Worm (Caenorhabditis elegans) whole organism, L1 larva: ENCODE results near the gene csn-5.

Experiments used
- C16A3.4 ChIP-seq: fragments of 150-350 bp; optimal IDR thresholded peaks from 2 replicates; lab custom pipeline; 2014; ENCODE audit warnings: missing biosample characterization, missing genetic modification characterization
- Y116A8C.19 ChIP-seq: sonication (generic microtip); optimal IDR thresholded peaks from 2 replicates; lab custom pipeline; 2016; ENCODE audit warnings: missing compliant biosample characterization, missing genetic modification characterization, borderline replicate concordance
- aly-2 ChIP-seq: fragments of 150-350 bp; optimal IDR thresholded peaks from 2 replicates; lab custom pipeline; 2014; ENCODE audit warnings: missing biosample characterization, missing genetic modification characterization
- ama-1 ChIP-seq: fragments of 150-350 bp; optimal IDR thresholded peaks from 2 replicates; lab custom pipeline; 2014
- blmp-1 ChIP-seq: fragments of 150-350 bp; optimal IDR thresholded peaks from 2 replicates; lab custom pipeline; 2014; ENCODE audit warnings: missing biosample characterization, missing genetic modification characterization
- ceh-8 ChIP-seq: fragments of 200-800 bp; sonication (Bioruptor generic); optimal IDR thresholded peaks from 2 replicates; lab custom pipeline; 2018; ENCODE audit warnings: mild to moderate bottlenecking, missing genetic modification characterization, moderate library complexity, missing compliant biosample characterization
- ceh-82 ChIP-seq, 3 experiments: fragments of 150-350 bp in 1 of 3; sonication (generic microtip) in 2 of 3; optimal IDR thresholded peaks; 2 replicates each; lab custom pipeline; 2014 to 2017; ENCODE audit warnings: missing biosample characterization in 3 of 3, missing genetic modification characterization in 3 of 3
- ceh-88 ChIP-seq: fragments of 200-800 bp; sonication (Bioruptor generic); IDR thresholded peaks from 2 replicates; pipeline ENCODE4 v1.3.6; 2022; ENCODE audit warnings: missing genetic modification characterization, missing compliant biosample characterization
- dpl-1 ChIP-seq, 3 experiments: fragments of 150-350 bp in 2 of 3; sonication (generic microtip) in 1 of 3; optimal IDR thresholded peaks; 2 replicates each; lab custom pipeline; 2014 to 2017; ENCODE audit warnings: missing biosample characterization in 3 of 3, missing genetic modification characterization in 3 of 3, missing genetic modification reagents in 3 of 3
- dsc-1 ChIP-seq: sonication (generic microtip); optimal IDR thresholded peaks from 2 replicates; lab custom pipeline; 2016; ENCODE audit warnings: mild to moderate bottlenecking, missing genetic modification characterization, missing compliant biosample characterization
- efl-1 ChIP-seq, 4 experiments: fragments of 150-350 bp; optimal IDR thresholded peaks in 3 of 4; peaks in 1 of 4; 1 replicate in 1 of 4; 2 replicates in 3 of 4; lab custom pipeline; 2014; ENCODE audit warnings: missing biosample characterization in 2 of 4, missing genetic modification characterization in 2 of 4, missing genetic modification reagents in 2 of 4
- elt-3 ChIP-seq, 6 experiments: fragments of 150-350 bp in 1 of 6; sonication (generic microtip); optimal IDR thresholded peaks; 2 replicates each; lab custom pipeline; 2017 to 2018; ENCODE audit warnings: missing biosample characterization in 6 of 6, missing genetic modification characterization in 6 of 6, inconsistent platforms in 1 of 6
- ets-5 ChIP-seq: fragments of 200-800 bp; sonication (Bioruptor generic); IDR thresholded peaks from 2 replicates; pipeline ENCODE4 v1.3.6; 2022; ENCODE audit warnings: missing genetic modification characterization, missing compliant biosample characterization
- fkh-10 ChIP-seq: sonication (generic microtip); optimal IDR thresholded peaks from 2 replicates; lab custom pipeline; 2017; ENCODE audit warnings: missing biosample characterization, missing genetic modification reagents, missing genetic modification characterization
- fkh-8 ChIP-seq: sonication (generic microtip); optimal IDR thresholded peaks from 2 replicates; lab custom pipeline; 2016; ENCODE audit warnings: mild to moderate bottlenecking, missing genetic modification characterization, missing compliant biosample characterization
- hlh-17 ChIP-seq: fragments of 200-800 bp; sonication (Bioruptor generic); optimal IDR thresholded peaks from 2 replicates; lab custom pipeline; 2018; ENCODE audit warnings: missing genetic modification characterization, mild to moderate bottlenecking, missing compliant biosample characterization, moderate library complexity, borderline replicate concordance
- irx-1 ChIP-seq: sonication (generic microtip); optimal IDR thresholded peaks from 2 replicates; lab custom pipeline; 2016; ENCODE audit warnings: missing genetic modification characterization, missing compliant biosample characterization
- lin-14 ChIP-seq: fragments of 200-800 bp; sonication (Bioruptor generic); optimal IDR thresholded peaks from 2 replicates; lab custom pipeline; 2018; ENCODE audit warnings: mild to moderate bottlenecking, missing genetic modification characterization, moderate library complexity, missing compliant biosample characterization
- lin-35 ChIP-seq, 2 experiments: fragments of 150-350 bp; optimal IDR thresholded peaks; 2 replicates each; lab custom pipeline; 2014; ENCODE audit warnings: missing biosample characterization in 2 of 2, missing genetic modification characterization in 2 of 2, missing genetic modification reagents in 2 of 2
- lir-3 ChIP-seq: sonication (generic microtip); optimal IDR thresholded peaks from 2 replicates; lab custom pipeline; 2016; ENCODE audit warnings: mild to moderate bottlenecking, missing genetic modification characterization, moderate library complexity, missing compliant biosample characterization; ENCODE audit not compliant: poor library complexity
- lsy-2 ChIP-seq, 2 experiments: fragments of 150-350 bp; optimal IDR thresholded peaks; 2 replicates each; lab custom pipeline; 2014; ENCODE audit warnings: missing biosample characterization in 2 of 2, missing genetic modification characterization in 2 of 2
- mab-9 ChIP-seq: fragments of 200-800 bp; sonication (Bioruptor generic); IDR thresholded peaks from 2 replicates; pipeline ENCODE4 v1.3.6; 2022; ENCODE audit warnings: missing genetic modification reagents, missing genetic modification characterization, missing compliant biosample characterization
- mdl-1 ChIP-seq, 2 experiments: fragments of 150-350 bp; optimal IDR thresholded peaks; 2 replicates each; lab custom pipeline; 2014 to 2017; ENCODE audit warnings: missing biosample characterization in 2 of 2, missing genetic modification characterization in 2 of 2, inconsistent platforms in 1 of 2
- mef-2 ChIP-seq: fragments of 150-350 bp; optimal IDR thresholded peaks from 2 replicates; lab custom pipeline; 2014; ENCODE audit warnings: missing biosample characterization, missing genetic modification characterization
- mep-1 ChIP-seq: fragments of 150-350 bp; optimal IDR thresholded peaks from 2 replicates; lab custom pipeline; 2014; ENCODE audit warnings: missing biosample characterization, missing genetic modification characterization
- nhr-11 ChIP-seq: fragments of 150-350 bp; optimal IDR thresholded peaks from 2 replicates; lab custom pipeline; 2014; ENCODE audit warnings: missing biosample characterization, missing genetic modification characterization
- nhr-19 ChIP-seq: fragments of 200-800 bp; sonication (Bioruptor generic); conservative IDR thresholded peaks from 2 replicates; pipeline ENCODE4 v1.3.6; 2022; ENCODE audit warnings: missing genetic modification characterization, missing compliant biosample characterization
- nhr-20 ChIP-seq: sonication (generic microtip); optimal IDR thresholded peaks from 2 replicates; lab custom pipeline; 2016; ENCODE audit warnings: mild to moderate bottlenecking, missing genetic modification characterization, missing compliant biosample characterization
- nhr-237 ChIP-seq: fragments of 150-350 bp; optimal IDR thresholded peaks from 2 replicates; lab custom pipeline; 2014; ENCODE audit warnings: missing biosample characterization, missing genetic modification characterization
- nhr-28 ChIP-seq: fragments of 150-350 bp; optimal IDR thresholded peaks from 2 replicates; lab custom pipeline; 2014; ENCODE audit warnings: missing biosample characterization, missing genetic modification characterization
- nhr-47 ChIP-seq: sonication (generic microtip); optimal IDR thresholded peaks from 2 replicates; lab custom pipeline; 2016; ENCODE audit warnings: mild to moderate bottlenecking, missing genetic modification characterization, moderate library complexity, missing compliant biosample characterization
- nhr-71 ChIP-seq: sonication (generic microtip); optimal IDR thresholded peaks from 2 replicates; lab custom pipeline; 2016; ENCODE audit warnings: mild to moderate bottlenecking, missing genetic modification characterization, moderate library complexity, missing compliant biosample characterization
- nhr-84 ChIP-seq: sonication (generic microtip); optimal IDR thresholded peaks from 2 replicates; lab custom pipeline; 2017; ENCODE audit warnings: missing biosample characterization, missing genetic modification characterization
- nhr-85 ChIP-seq: sonication (generic microtip); peaks from one replicate; lab custom pipeline; 2016; ENCODE audit warnings: missing genetic modification characterization, inconsistent platforms, missing compliant biosample characterization
- pag-3 ChIP-seq: sonication (generic microtip); optimal IDR thresholded peaks from 2 replicates; lab custom pipeline; 2017; ENCODE audit warnings: missing genetic modification characterization, mild to moderate bottlenecking, missing compliant biosample characterization, antibody characterized with exemption, borderline replicate concordance; ENCODE audit not compliant: insufficient read depth
- pax-3 ChIP-seq: fragments of 200-800 bp; sonication (Bioruptor generic); optimal IDR thresholded peaks from 2 replicates; lab custom pipeline; 2018; ENCODE audit warnings: mild to moderate bottlenecking, missing genetic modification characterization, moderate library complexity, missing compliant biosample characterization
- rnt-1 ChIP-seq: sonication (generic microtip); optimal IDR thresholded peaks from 2 replicates; lab custom pipeline; 2016; ENCODE audit warnings: mild to moderate bottlenecking, missing genetic modification characterization, moderate library complexity, missing compliant biosample characterization
- skn-1 ChIP-seq: fragments of 150-350 bp; optimal IDR thresholded peaks from 2 replicates; lab custom pipeline; 2014; ENCODE audit warnings: missing biosample characterization, missing genetic modification characterization
- snpc-4 ChIP-seq: fragments of 150-350 bp; optimal IDR thresholded peaks from 2 replicates; lab custom pipeline; 2014; ENCODE audit warnings: missing biosample characterization, missing genetic modification characterization
- snu-23 ChIP-seq: sonication (generic microtip); optimal IDR thresholded peaks from 2 replicates; lab custom pipeline; 2016; ENCODE audit warnings: missing genetic modification characterization, missing compliant biosample characterization
- sox-4 ChIP-seq: sonication (generic microtip); optimal IDR thresholded peaks from 2 replicates; lab custom pipeline; 2016; ENCODE audit warnings: missing genetic modification characterization, missing compliant biosample characterization
- sup-37 ChIP-seq: fragments of 200-800 bp; sonication (Bioruptor generic); optimal IDR thresholded peaks from 2 replicates; lab custom pipeline; 2018; ENCODE audit warnings: mild to moderate bottlenecking, missing genetic modification characterization, missing compliant biosample characterization
- swsn-7 ChIP-seq: sonication (generic microtip); optimal IDR thresholded peaks from 2 replicates; lab custom pipeline; 2016; ENCODE audit warnings: missing genetic modification characterization, missing compliant biosample characterization
- tbx-2 ChIP-seq: sonication (generic microtip); optimal IDR thresholded peaks from 2 replicates; lab custom pipeline; 2016; ENCODE audit warnings: missing genetic modification characterization, missing compliant biosample characterization
- unc-30 ChIP-seq: sonication (generic microtip); optimal IDR thresholded peaks from 2 replicates; lab custom pipeline; 2017; ENCODE audit warnings: missing biosample characterization, missing genetic modification characterization
- unc-62 ChIP-seq: fragments of 150-350 bp; optimal IDR thresholded peaks from 2 replicates; lab custom pipeline; 2014; ENCODE audit warnings: missing biosample characterization, missing genetic modification reagents, missing genetic modification characterization
- zag-1 ChIP-seq: fragments of 150-350 bp; optimal IDR thresholded peaks from 2 replicates; lab custom pipeline; 2014; ENCODE audit warnings: missing biosample characterization, missing genetic modification characterization
- zip-4 ChIP-seq: fragments of 200-800 bp; sonication (Bioruptor generic); optimal IDR thresholded peaks from 2 replicates; lab custom pipeline; 2018; ENCODE audit warnings: mild to moderate bottlenecking, missing genetic modification characterization, moderate library complexity, missing compliant biosample characterization

csn-5 gene

DNA sequence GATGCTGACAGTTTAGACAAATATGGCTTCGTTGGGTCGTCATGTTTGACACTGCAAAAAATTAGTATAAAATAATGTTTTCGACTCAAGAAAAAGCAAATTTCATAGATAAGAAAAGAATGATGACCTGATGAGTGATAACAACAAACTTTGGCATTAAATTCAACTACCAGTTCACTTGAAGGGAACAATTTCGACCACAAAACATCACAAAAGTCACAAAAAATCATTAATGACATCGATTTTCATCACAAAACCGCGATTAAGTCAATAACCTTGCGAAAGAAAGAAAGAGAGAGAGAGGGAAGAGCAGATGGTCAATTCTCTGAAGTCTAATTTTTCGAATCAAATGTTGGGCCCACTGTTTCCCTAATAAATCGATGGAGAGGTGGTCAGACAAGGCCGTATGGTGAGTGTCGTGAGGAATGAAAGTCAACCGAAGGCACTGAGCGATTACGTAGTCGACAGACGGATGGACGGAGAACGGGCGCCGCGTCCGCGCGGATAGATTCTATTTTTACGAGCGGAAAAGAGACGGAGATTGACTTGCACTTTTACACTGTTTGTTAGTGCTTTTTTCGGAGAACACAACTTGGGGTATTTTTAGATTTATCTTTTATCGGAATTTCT is 15.2 kb downstream of the csn-5 start, which contains the start of gene bec-1 (continued):
- TF ChIP-seq mab-9 (no peak), sox-4 (no peak), pax-3 (no peak), ets-5 (GFP tag; lab: Robert Waterston, UW) (no peak), ceh-88 (GFP tag; lab: Robert Waterston, UW) (no peak), mep-1 (tag; lab: Kevin White, UChicago) (peak; percentile 2), snpc-4 (no peak), elt-3 (tag; optimal IDR thresholded peaks at IDR 0.05; lab: Kevin White, UChicago) (no peak), efl-1 (optimal IDR thresholded peaks at IDR 0.05; lab: Kevin White, UChicago) (no peak), efl-1 (GFP tag; optimal IDR thresholded peaks at IDR 0.05 in 1 of 2; lab: Kevin White, UChicago) (peak in 1 of 2 experiments; percentile 72), fkh-10 (no peak), nhr-84 (tag; lab: Kevin White, UChicago) (no peak), irx-1 (no peak), ceh-8 (GFP tag; lab: Kevin White, UChicago) (no peak)

DNA sequence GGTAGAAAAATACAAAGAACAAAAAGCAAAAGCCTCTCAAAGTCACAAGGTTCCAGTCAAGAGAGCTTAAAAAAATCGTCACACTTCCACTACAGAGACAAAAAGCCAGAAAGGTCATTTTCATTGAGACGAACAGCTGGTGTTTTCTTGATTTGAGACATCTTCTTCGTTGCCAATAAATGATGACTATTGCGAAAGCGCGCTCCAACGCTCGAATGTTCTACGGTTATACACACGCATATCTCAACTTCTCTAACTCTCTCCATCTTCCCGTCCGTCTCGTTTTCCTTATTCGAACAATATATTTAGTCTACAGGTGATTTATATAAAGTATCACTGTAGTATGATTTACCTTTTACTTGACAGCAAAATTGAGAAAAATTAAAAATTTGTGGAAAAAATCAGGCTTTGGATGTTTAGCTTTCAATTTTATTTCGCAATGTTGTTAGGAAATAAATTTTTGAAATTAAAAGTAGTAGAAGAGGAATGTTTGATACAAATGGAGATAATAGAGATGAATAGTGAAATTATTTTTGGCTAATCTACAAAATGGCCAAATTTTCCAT is 16.1 kb downstream of the csn-5 start:
- peak in 1 of 3 experiments; percentile 12 for TF ChIP-seq ceh-82 (tag; optimal IDR thresholded peaks at IDR 0.05; lab: Kevin White, UChicago)
- peak; percentile 85 for TF ChIP-seq lin-14 (GFP tag; lab: Kevin White, UChicago)
- TF ChIP-seq nhr-11 = no peak
- TF ChIP-seq blmp-1 (tag; lab: Kevin White, UChicago) = peak; percentile 53
- TF ChIP-seq C16A3.4 = peak; percentile 11
- TF ChIP-seq sup-37 (GFP tag; lab: Kevin White, UChicago) = no peak
- TF ChIP-seq lin-35 (GFP tag; optimal IDR thresholded peaks at IDR 0.05; lab: Kevin White, UChicago) = peak; percentile 40 to 69
- no peak for TF ChIP-seq skn-1 (tag; lab: Kevin White, UChicago)
- TF ChIP-seq dpl-1 (GFP tag; optimal IDR thresholded peaks at IDR 0.05; lab: Kevin White, UChicago) = peak; percentile 1 to 46 (median 27)
- TF ChIP-seq nhr-47 (tag; lab: Kevin White, UChicago) = peak; percentile 5
- no peak for TF ChIP-seq hlh-17 (GFP tag; lab: Kevin White, UChicago)
- TF ChIP-seq zag-1 = no peak
- TF ChIP-seq swsn-7 = peak; percentile 36
- TF ChIP-seq nhr-28 (tag; lab: Kevin White, UChicago) = no peak
- peak; percentile 81 for TF ChIP-seq nhr-85 (tag; lab: Kevin White, UChicago)
- no peak for TF ChIP-seq mab-9
- no peak for TF ChIP-seq pax-3
- peak; percentile 63 for TF ChIP-seq nhr-71
- TF ChIP-seq snu-23 (GFP tag; lab: Kevin White, UChicago) = peak; percentile 63
- TF ChIP-seq lir-3 (tag; lab: Kevin White, UChicago) = peak; percentile 8
- TF ChIP-seq fkh-8 (tag; lab: Kevin White, UChicago) = no peak
- peak; percentile 42 for TF ChIP-seq zip-4 (GFP tag; lab: Kevin White, UChicago)
- no peak for TF ChIP-seq unc-62
- no peak for TF ChIP-seq dsc-1 (tag; lab: Kevin White, UChicago)
- no peak for TF ChIP-seq fkh-10
- peak; percentile 33 for TF ChIP-seq rnt-1 (tag; lab: Kevin White, UChicago)
- peak in 2 of 6 experiments; percentile 29 to 66 for TF ChIP-seq elt-3 (tag; optimal IDR thresholded peaks at IDR 0.05; lab: Kevin White, UChicago)
- peak; percentile 8 for TF ChIP-seq nhr-237
- TF ChIP-seq snpc-4 = peak; percentile 35
- TF ChIP-seq tbx-2 (tag; lab: Kevin White, UChicago) = no peak
- TF ChIP-seq lsy-2 (tag; optimal IDR thresholded peaks at IDR 0.05; lab: Kevin White, UChicago) = peak; percentile 17 to 62
- TF ChIP-seq mdl-1 (tag; optimal IDR thresholded peaks at IDR 0.05; lab: Kevin White, UChicago) = peak in 1 of 2 experiments; percentile 54
- peak; percentile 12 for TF ChIP-seq aly-2 (tag; lab: Kevin White, UChicago)
- TF ChIP-seq Y116A8C.19 (tag; lab: Kevin White, UChicago) = no peak
- TF ChIP-seq efl-1 (optimal IDR thresholded peaks at IDR 0.05; lab: Kevin White, UChicago) = peak; percentile 14 to 46
- TF ChIP-seq efl-1 (GFP tag; optimal IDR thresholded peaks at IDR 0.05 in 1 of 2; lab: Kevin White, UChicago) = peak in 1 of 2 experiments; percentile 5
- TF ChIP-seq mef-2 (tag; lab: Kevin White, UChicago) = no peak
- peak; percentile 49 for TF ChIP-seq nhr-20
- no peak for TF ChIP-seq pag-3
- TF ChIP-seq ama-1 (lab: Kevin White, UChicago) = peak; percentile 5
- peak; percentile 61 for TF ChIP-seq mep-1 (tag; lab: Kevin White, UChicago)
- TF ChIP-seq unc-30 = no peak
- no peak for TF ChIP-seq nhr-19 (GFP tag; lab: Robert Waterston, UW)
